Fruit fly (Drosophila melanogaster): ENCODE measurements around the gene out.
A peak's percentile ranks its signal among the peaks of the same experiment; 100 is the strongest.

out gene

dm6 chrX:19289318-19289970, 32.5 kb downstream of the out start (continued):
- TF ChIP-seq CG10654 (GFP tag; optimal IDR thresholded peaks at IDR 0.05): peak; percentile 86
- TF ChIP-seq maf-S (GFP tag; optimal IDR thresholded peaks at IDR 0.05): peak; percentile 78
- TF ChIP-seq crc (GFP tag; optimal IDR thresholded peaks at IDR 0.05): peak; percentile 50

- no peak for TF ChIP-seq CG34376 (GFP tag; optimal IDR thresholded peaks at IDR 0.05)
- TF ChIP-seq CG30020 (tag; optimal IDR thresholded peaks at IDR 0.05): no peak
- TF ChIP-seq D19A (tag; optimal IDR thresholded peaks at IDR 0.05): no peak
- TF ChIP-seq Hey (tag; optimal IDR thresholded peaks at IDR 0.05): peak; percentile 6
- no peak for TF ChIP-seq CG12299 (tag; optimal IDR thresholded peaks at IDR 0.05)
- TF ChIP-seq D19B (GFP tag; optimal IDR thresholded peaks at IDR 0.05): no peak
- no peak for TF ChIP-seq pum (GFP tag; optimal IDR thresholded peaks at IDR 0.05)
- TF ChIP-seq CG8281 (tag; optimal IDR thresholded peaks at IDR 0.05): peak; percentile 99
- no peak for TF ChIP-seq CG16779 (GFP tag; IDR thresholded peaks at IDR 0.05)
- TF ChIP-seq nom (GFP tag; optimal IDR thresholded peaks at IDR 0.05): peak; percentile 43
- TF ChIP-seq CG4730 (GFP tag; IDR thresholded peaks at IDR 0.05): no peak
Measured at dm6 chrX:19287784-19288183, 34.1 kb downstream of the out start.

DNA sequence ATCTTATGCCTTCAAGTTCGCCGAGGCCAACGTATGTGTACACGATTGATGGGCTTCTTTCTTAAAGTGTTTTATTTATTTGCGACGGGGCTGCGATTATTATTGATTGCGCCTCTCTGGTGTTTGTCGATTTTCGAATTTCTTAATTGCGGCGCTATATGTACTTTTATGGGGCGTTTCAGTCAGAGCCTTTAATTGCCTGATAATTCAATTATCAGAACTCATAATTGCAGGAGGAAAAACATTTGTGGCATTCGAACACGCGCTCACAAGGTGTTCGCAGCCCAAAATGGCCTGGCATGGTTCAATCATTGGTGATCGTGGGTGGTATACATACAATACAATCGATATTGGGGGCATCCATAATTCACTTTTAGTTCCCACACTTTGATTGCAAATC, 35.7 kb downstream of the out start:
- TF ChIP-seq BEAF-32 (GFP tag; optimal IDR thresholded peaks at IDR 0.05): no peak
- TF ChIP-seq zen2 (GFP tag; IDR thresholded peaks at IDR 0.05; ENCODE audit: partially characterized antibody): no peak
- TF ChIP-seq dan (GFP tag; IDR thresholded peaks at IDR 0.05): no peak
- peak; percentile 50 for TF ChIP-seq sug (tag; optimal IDR thresholded peaks at IDR 0.05)
- TF ChIP-seq CG18764 (GFP tag; optimal IDR thresholded peaks at IDR 0.05): no peak
- TF ChIP-seq lab (GFP tag; optimal IDR thresholded peaks at IDR 0.05): peak; percentile 60
- TF ChIP-seq exex (tag; optimal IDR thresholded peaks at IDR 0.05): peak; percentile 43
- TF ChIP-seq Tbp (GFP tag; optimal IDR thresholded peaks at IDR 0.05): no peak

DNA sequence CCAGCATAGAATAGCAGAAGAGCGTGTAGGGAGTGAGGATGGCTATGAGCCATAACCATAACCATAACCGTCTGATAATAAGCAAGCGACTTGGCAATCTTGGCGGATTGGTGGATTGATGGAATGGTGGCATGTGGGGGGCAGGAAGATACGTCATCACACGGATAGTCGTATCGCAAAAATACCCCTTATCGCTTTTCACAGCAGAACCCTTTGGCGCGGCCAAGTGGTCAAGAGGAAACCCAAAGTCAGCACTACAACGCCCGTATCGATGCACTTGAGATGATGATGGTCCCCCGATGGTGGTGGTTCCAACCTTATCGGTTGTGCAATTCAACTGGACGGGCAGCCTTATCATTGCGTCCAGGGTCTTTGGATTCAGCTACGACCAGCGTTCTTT, 36.5 kb downstream of the out start:
- TF ChIP-seq CG18599 (GFP tag; optimal IDR thresholded peaks at IDR 0.05): peak; percentile 3
- TF ChIP-seq Jarid2 (GFP tag; optimal IDR thresholded peaks at IDR 0.05): no peak
- 0 out of 2 replicates have a peak, but pooled peaks have one; percentile 45 for TF ChIP-seq rib (GFP tag; IDR thresholded peaks at IDR 0.05)
- TF ChIP-seq Usf (GFP tag; optimal IDR thresholded peaks at IDR 0.05): no peak
- TF ChIP-seq sd (tag; optimal IDR thresholded peaks at IDR 0.05): peak; percentile 20
- no peak for TF ChIP-seq nerfin-2 (GFP tag; IDR thresholded peaks at IDR 0.05; ENCODE audit: partially characterized antibody)
- peak; percentile 48 for TF ChIP-seq CG34376 (GFP tag; optimal IDR thresholded peaks at IDR 0.05)
- no peak for TF ChIP-seq CG8089 (GFP tag; optimal IDR thresholded peaks at IDR 0.05)
- TF ChIP-seq Hey (tag; optimal IDR thresholded peaks at IDR 0.05): peak; percentile 73
- TF ChIP-seq Pdp1 (GFP tag; optimal IDR thresholded peaks at IDR 0.05): peak in 1 of 2 experiments; percentile 10
- peak; percentile 77 for TF ChIP-seq grn (GFP tag; optimal IDR thresholded peaks at IDR 0.05)
- TF ChIP-seq mirr (GFP tag; optimal IDR thresholded peaks at IDR 0.05): peak; percentile 47
- TF ChIP-seq BtbVII (GFP tag; optimal IDR thresholded peaks at IDR 0.05): peak; percentile 26
- peak; percentile 93 for TF ChIP-seq sug (tag; optimal IDR thresholded peaks at IDR 0.05)
- TF ChIP-seq Xrp1 (GFP tag; IDR thresholded peaks at IDR 0.05): no peak
- peak; percentile 40 for TF ChIP-seq cwo (GFP tag; optimal IDR thresholded peaks at IDR 0.05)
- 0 out of 2 replicates have a peak, but pooled peaks have one; percentile 40 for TF ChIP-seq GATAe (GFP tag; conservative IDR thresholded peaks at IDR 0.05)
- TF ChIP-seq HmgZ (tag; optimal IDR thresholded peaks at IDR 0.05): peak; percentile 22
- peak; percentile 70; the same call in 1 of the 4 replicates for TF ChIP-seq chinmo (GFP tag; IDR thresholded peaks at IDR 0.05; ENCODE audit: partially characterized antibody)
- no peak for TF ChIP-seq Doc3 (GFP tag; IDR thresholded peaks at IDR 0.05; ENCODE audit: partially characterized antibody)
- TF ChIP-seq CG8281 (tag; optimal IDR thresholded peaks at IDR 0.05): peak; percentile 97
- no peak for TF ChIP-seq CG7786 (GFP tag; optimal IDR thresholded peaks at IDR 0.05)
- TF ChIP-seq exex (tag; optimal IDR thresholded peaks at IDR 0.05): peak; percentile 77

Measured in whole organism, embryonic.